Fruit fly (Drosophila melanogaster): ENCODE data around the gene brk.
A peak's percentile ranks its signal among the peaks of the same experiment; 100 is the strongest.

Gene brk

DNA sequence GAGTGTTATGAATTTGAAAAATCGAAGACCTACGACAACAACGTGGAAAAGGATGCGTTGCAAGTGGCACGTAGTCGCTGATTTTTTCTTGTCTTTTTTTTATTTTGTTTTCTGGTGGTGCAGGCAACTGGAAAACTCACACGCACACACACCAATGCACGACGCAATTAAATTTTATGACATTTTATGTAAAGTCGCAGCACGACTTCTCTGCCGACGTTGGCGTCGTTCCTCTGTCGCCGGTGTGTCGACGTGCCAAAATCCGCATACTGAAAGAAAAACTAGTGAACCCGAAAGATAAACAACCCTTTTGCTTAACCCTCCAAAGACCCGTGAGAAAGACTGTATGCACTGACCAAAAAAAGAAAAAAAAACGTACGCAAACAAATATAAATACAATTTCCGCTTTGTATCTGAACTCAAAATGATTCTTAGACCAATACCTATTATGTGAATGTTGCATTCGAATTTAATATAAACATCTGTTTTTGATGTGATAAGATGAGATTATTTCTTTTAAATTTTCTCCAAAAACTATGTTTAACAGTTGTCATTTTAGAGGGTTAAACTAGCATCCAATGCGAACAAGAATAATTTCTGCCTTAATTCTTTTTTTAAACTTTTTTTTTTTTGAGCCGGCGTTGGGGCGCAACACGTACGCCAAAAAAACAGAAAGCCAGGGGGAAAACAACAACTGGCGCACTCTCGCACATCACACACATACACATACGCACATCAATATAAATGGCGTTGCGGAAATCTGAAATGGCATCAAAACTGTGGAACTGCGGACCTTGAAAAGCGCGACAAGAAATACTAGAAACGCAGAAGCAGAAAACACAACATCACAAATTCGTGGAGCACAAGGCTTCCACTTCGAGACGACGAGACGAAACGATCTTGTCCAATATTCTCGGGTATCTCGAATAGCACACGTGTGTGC, 26.4 kb downstream of the brk start:
- peak; percentile 73 for TF ChIP-seq Ets65A (GFP tag)
- TF ChIP-seq gem (tag; optimal IDR thresholded peaks at IDR 0.05), result peak; percentile 52
- peak; percentile 47 for TF ChIP-seq eyg (GFP tag; optimal IDR thresholded peaks at IDR 0.05)
- no peak for TF ChIP-seq chn (GFP tag; optimal IDR thresholded peaks at IDR 0.05)
- TF ChIP-seq fd3F (GFP tag; optimal IDR thresholded peaks at IDR 0.05), result peak; percentile 24
- peak; percentile 14; the same call in 1 of the 2 replicates for TF ChIP-seq vvl (GFP tag; IDR thresholded peaks at IDR 0.05)
- TF ChIP-seq pan (optimal IDR thresholded peaks at IDR 0.05), result no peak
- TF ChIP-seq pan (GFP tag; optimal IDR thresholded peaks at IDR 0.05 in 1 of 2, IDR thresholded peaks at IDR 0.05 in 1 of 2), result peak in 1 of 2 experiments; percentile 30
- TF ChIP-seq Lhr (GFP tag; optimal IDR thresholded peaks at IDR 0.05), result no peak
- peak; percentile 37 for TF ChIP-seq PHDP (tag; optimal IDR thresholded peaks at IDR 0.05)
- peak; percentile 38 for TF ChIP-seq CG1792 (GFP tag; optimal IDR thresholded peaks at IDR 0.05)
- peak; percentile 49 for TF ChIP-seq Fer3 (tag; optimal IDR thresholded peaks at IDR 0.05)
- peak; percentile 70 for TF ChIP-seq slbo (GFP tag; IDR thresholded peaks at IDR 0.05)
- peak; percentile 24 for TF ChIP-seq CG12391 (tag; optimal IDR thresholded peaks at IDR 0.05)
- TF ChIP-seq nmo (GFP tag; optimal IDR thresholded peaks at IDR 0.05), result no peak
- TF ChIP-seq gcm2 (GFP tag; optimal IDR thresholded peaks at IDR 0.05), result no peak
- TF ChIP-seq Hr51 (GFP tag; optimal IDR thresholded peaks at IDR 0.05), result peak in 1 of 2 experiments; percentile 30
- TF ChIP-seq Sox100B (GFP tag; optimal IDR thresholded peaks at IDR 0.05), result no peak
- TF ChIP-seq Bdp1 (GFP tag; optimal IDR thresholded peaks at IDR 0.05), result no peak
- no peak for TF ChIP-seq Trl (optimal IDR thresholded peaks at IDR 0.05)
- TF ChIP-seq Trl (GFP tag; optimal IDR thresholded peaks at IDR 0.05), result peak; percentile 28
- TF ChIP-seq CkIIα-i1 (GFP tag; IDR thresholded peaks at IDR 0.05), result no peak
- TF ChIP-seq tna (GFP tag; IDR thresholded peaks at IDR 0.05; ENCODE audit: partially characterized antibody), result no peak
- peak; percentile 25 for TF ChIP-seq unpg (GFP tag; optimal IDR thresholded peaks at IDR 0.05)
- peak; percentile 62 for TF ChIP-seq fu2 (GFP tag; optimal IDR thresholded peaks at IDR 0.05)
- no peak for TF ChIP-seq CG10274 (GFP tag; optimal IDR thresholded peaks at IDR 0.05)
- TF ChIP-seq pum (GFP tag; optimal IDR thresholded peaks at IDR 0.05), result peak; percentile 5
- peak; percentile 11 for TF ChIP-seq CG15011 (GFP tag; optimal IDR thresholded peaks at IDR 0.05)
- TF ChIP-seq nerfin-1 (tag; optimal IDR thresholded peaks at IDR 0.05), result no peak
- no peak; the same call in 1 of the 2 replicates for TF ChIP-seq amos (GFP tag; IDR thresholded peaks at IDR 0.05; ENCODE audit: partially characterized antibody)
- TF ChIP-seq zfh1 (GFP tag; IDR thresholded peaks at IDR 0.05), result peak; percentile 41; the same call in 1 of the 3 replicates
- peak; percentile 38; the same call in 1 of the 2 replicates for TF ChIP-seq CG14441 (GFP tag; IDR thresholded peaks at IDR 0.05)
- no peak for TF ChIP-seq Dp (GFP tag; optimal IDR thresholded peaks at IDR 0.05)
- peak; percentile 64 for TF ChIP-seq bab2 (GFP tag; optimal IDR thresholded peaks at IDR 0.05)
- 0 out of 2 replicates have a peak, but pooled peaks have one; percentile 17 for TF ChIP-seq Ada2b (GFP tag; IDR thresholded peaks at IDR 0.05)
- no peak for TF ChIP-seq wek (GFP tag; optimal IDR thresholded peaks at IDR 0.05)
- TF ChIP-seq Mrtf (GFP tag; IDR thresholded peaks at IDR 0.05), result 0 out of 3 replicates have a peak, but pooled peaks have one; percentile 33
- TF ChIP-seq CG11398 (GFP tag; optimal IDR thresholded peaks at IDR 0.05), result peak; percentile 58
- peak; percentile 69 for TF ChIP-seq ftz-f1 (GFP tag; optimal IDR thresholded peaks at IDR 0.05)
- TF ChIP-seq gt (GFP tag; IDR thresholded peaks at IDR 0.05), result no peak
- TF ChIP-seq h (optimal IDR thresholded peaks at IDR 0.05), result no peak
- TF ChIP-seq CG6813 (GFP tag; optimal IDR thresholded peaks at IDR 0.05), result peak; percentile 36
- peak; percentile 18 for TF ChIP-seq cg (GFP tag; optimal IDR thresholded peaks at IDR 0.05)
- no peak for TF ChIP-seq Oaz (GFP tag; IDR thresholded peaks at IDR 0.05)
- no peak for TF ChIP-seq Jarid2 (GFP tag; optimal IDR thresholded peaks at IDR 0.05)
- no peak for TF ChIP-seq Xbp1 (GFP tag; optimal IDR thresholded peaks at IDR 0.05)
- no peak for TF ChIP-seq gsb (GFP tag; IDR thresholded peaks at IDR 0.05)
- TF ChIP-seq tgo (GFP tag; IDR thresholded peaks at IDR 0.05), result no peak
- no peak for TF ChIP-seq ranshi (GFP tag; IDR thresholded peaks at IDR 0.05)
